Worm (Caenorhabditis elegans) whole organism, L3 larva: ENCODE data around the gene T15B7.8.

ENCODE experiments used
- ZK546.5 ChIP-seq: sonication (generic microtip); optimal IDR thresholded peaks from 2 replicates; lab custom pipeline; 2017; ENCODE audit warnings: missing biosample characterization, missing genetic modification characterization
- aly-2 ChIP-seq: fragments of 150-350 bp; optimal IDR thresholded peaks from 2 replicates; lab custom pipeline; 2014; ENCODE audit warnings: missing biosample characterization, missing genetic modification characterization
- ceh-16 ChIP-seq: sonication (generic microtip); optimal IDR thresholded peaks from 2 replicates; lab custom pipeline; 2017; ENCODE audit warnings: missing biosample characterization, missing genetic modification characterization
- ceh-28 ChIP-seq: fragments of 150-350 bp; optimal IDR thresholded peaks from 2 replicates; lab custom pipeline; 2014; ENCODE audit warnings: missing biosample characterization, missing genetic modification reagents, missing genetic modification characterization
- ceh-82 ChIP-seq: fragments of 150-350 bp; optimal IDR thresholded peaks from 2 replicates; lab custom pipeline; 2014; ENCODE audit warnings: missing biosample characterization, missing genetic modification characterization
- ceh-9 ChIP-seq: sonication (generic microtip); optimal IDR thresholded peaks from 2 replicates; lab custom pipeline; 2018; ENCODE audit warnings: missing biosample characterization, missing genetic modification characterization
- egl-27 ChIP-seq: sonication (generic microtip); optimal IDR thresholded peaks from 4 replicates; lab custom pipeline; 2017; ENCODE audit warnings: missing biosample characterization, missing genetic modification reagents, missing genetic modification characterization
- egl-5 ChIP-seq: fragments of 150-350 bp; optimal IDR thresholded peaks from 2 replicates; lab custom pipeline; 2017; ENCODE audit warnings: missing biosample characterization, missing genetic modification reagents, missing genetic modification characterization, inconsistent platforms
- elt-1 ChIP-seq: fragments of 150-350 bp; optimal IDR thresholded peaks from 2 replicates; lab custom pipeline; 2014; ENCODE audit warnings: missing biosample characterization, missing genetic modification characterization
- elt-2 ChIP-seq: sonication (generic microtip); optimal IDR thresholded peaks from 2 replicates; lab custom pipeline; 2016; ENCODE audit warnings: missing genetic modification reagents, mild to moderate bottlenecking, missing genetic modification characterization, missing compliant biosample characterization
- elt-3 ChIP-seq, 3 experiments: fragments of 150-350 bp in 1 of 3; sonication (generic microtip) in 2 of 3; optimal IDR thresholded peaks; 2 replicates in 2 of 3; 4 replicates in 1 of 3; lab custom pipeline; 2014 to 2017; ENCODE audit warnings: missing biosample characterization in 3 of 3, missing genetic modification characterization in 3 of 3
- fkh-10 ChIP-seq: sonication (generic microtip); optimal IDR thresholded peaks from 2 replicates; lab custom pipeline; 2017; ENCODE audit warnings: missing biosample characterization, missing genetic modification reagents, missing genetic modification characterization
- fkh-2 ChIP-seq: fragments of 150-350 bp; optimal IDR thresholded peaks from 2 replicates; lab custom pipeline; 2014; ENCODE audit warnings: missing biosample characterization, missing genetic modification reagents, missing genetic modification characterization
- fos-1 ChIP-seq: fragments of 150-350 bp; optimal IDR thresholded peaks from 2 replicates; lab custom pipeline; 2014; ENCODE audit warnings: missing biosample characterization, missing genetic modification characterization
- hmg-11 ChIP-seq: sonication (generic microtip); optimal IDR thresholded peaks from 2 replicates; lab custom pipeline; 2016; ENCODE audit warnings: missing genetic modification characterization, missing compliant biosample characterization
- jun-1 ChIP-seq: fragments of 150-350 bp; optimal IDR thresholded peaks from 2 replicates; lab custom pipeline; 2014; ENCODE audit warnings: missing biosample characterization, missing genetic modification reagents, missing genetic modification characterization
- lin-15B ChIP-seq: fragments of 150-350 bp; optimal IDR thresholded peaks from 2 replicates; lab custom pipeline; 2014; ENCODE audit warnings: missing biosample characterization, missing genetic modification characterization
- lin-39 ChIP-seq: fragments of 150-350 bp; optimal IDR thresholded peaks from 2 replicates; lab custom pipeline; 2018; ENCODE audit warnings: missing biosample characterization, missing genetic modification reagents, missing genetic modification characterization
- lsy-12 ChIP-seq: sonication (generic microtip); optimal IDR thresholded peaks from 2 replicates; lab custom pipeline; 2016; ENCODE audit warnings: mild to moderate bottlenecking, missing genetic modification characterization, missing compliant biosample characterization
- mdl-1 ChIP-seq: fragments of 150-350 bp; optimal IDR thresholded peaks from 2 replicates; lab custom pipeline; 2014; ENCODE audit warnings: missing biosample characterization, missing genetic modification characterization
- nfya-1 ChIP-seq: sonication (generic microtip); optimal IDR thresholded peaks from 2 replicates; lab custom pipeline; 2017; ENCODE audit warnings: missing genetic modification characterization, mild to moderate bottlenecking, missing compliant biosample characterization, antibody characterized with exemption, moderate library complexity; ENCODE audit not compliant: insufficient read depth
- nhr-11 ChIP-seq: fragments of 150-350 bp; optimal IDR thresholded peaks from 2 replicates; lab custom pipeline; 2014; ENCODE audit warnings: missing biosample characterization, missing genetic modification characterization
- nhr-12 ChIP-seq: fragments of 150-350 bp; optimal IDR thresholded peaks from 2 replicates; lab custom pipeline; 2014; ENCODE audit warnings: missing biosample characterization, missing genetic modification characterization
- nhr-23 ChIP-seq: fragments of 150-350 bp; optimal IDR thresholded peaks from 2 replicates; lab custom pipeline; 2014; ENCODE audit warnings: missing biosample characterization, missing genetic modification reagents, missing genetic modification characterization
- nhr-237 ChIP-seq: fragments of 150-350 bp; optimal IDR thresholded peaks from 2 replicates; lab custom pipeline; 2014; ENCODE audit warnings: missing biosample characterization, missing genetic modification characterization
- nhr-25 ChIP-seq: sonication (generic microtip); optimal IDR thresholded peaks from 2 replicates; lab custom pipeline; 2017; ENCODE audit warnings: missing biosample characterization, missing genetic modification characterization
- nhr-28 ChIP-seq: fragments of 150-350 bp; optimal IDR thresholded peaks from 2 replicates; lab custom pipeline; 2014; ENCODE audit warnings: missing biosample characterization, missing genetic modification characterization
- nhr-43 ChIP-seq: sonication (generic microtip); optimal IDR thresholded peaks from 2 replicates; lab custom pipeline; 2016; ENCODE audit warnings: mild to moderate bottlenecking, missing genetic modification characterization, missing compliant biosample characterization; ENCODE audit not compliant: poor library complexity, severe bottlenecking
- nhr-67 ChIP-seq: fragments of 150-350 bp; optimal IDR thresholded peaks from 2 replicates; lab custom pipeline; 2014; ENCODE audit warnings: missing biosample characterization, missing genetic modification characterization
- nhr-77 ChIP-seq: fragments of 150-350 bp; optimal IDR thresholded peaks from 2 replicates; lab custom pipeline; 2014; ENCODE audit warnings: missing biosample characterization, missing genetic modification characterization
- pqm-1 ChIP-seq: fragments of 150-350 bp; optimal IDR thresholded peaks from 2 replicates; lab custom pipeline; 2017; ENCODE audit warnings: missing biosample characterization, missing genetic modification characterization, inconsistent platforms
- sea-2 ChIP-seq: fragments of 150-350 bp; sonication (generic microtip); optimal IDR thresholded peaks from 4 replicates; lab custom pipeline; 2014; ENCODE audit warnings: missing biosample characterization, missing genetic modification reagents, missing genetic modification characterization
- skn-1 ChIP-seq: fragments of 150-350 bp; optimal IDR thresholded peaks from 2 replicates; lab custom pipeline; 2014; ENCODE audit warnings: missing biosample characterization, missing genetic modification characterization
- unc-39 ChIP-seq: sonication (generic microtip); optimal IDR thresholded peaks from 4 replicates; lab custom pipeline; 2017; ENCODE audit warnings: missing biosample characterization, missing genetic modification characterization
- unc-62 ChIP-seq: fragments of 150-350 bp; sonication (generic microtip); optimal IDR thresholded peaks from 4 replicates; lab custom pipeline; 2014; ENCODE audit warnings: missing biosample characterization, missing genetic modification reagents, missing genetic modification characterization
- zag-1 ChIP-seq: fragments of 150-350 bp; optimal IDR thresholded peaks from 2 replicates; lab custom pipeline; 2014; ENCODE audit warnings: missing biosample characterization, missing genetic modification characterization
- ztf-11 ChIP-seq: fragments of 150-350 bp; optimal IDR thresholded peaks from 2 replicates; lab custom pipeline; 2014; ENCODE audit warnings: missing biosample characterization, missing genetic modification characterization
- ztf-4 ChIP-seq: fragments of 150-350 bp; optimal IDR thresholded peaks from 2 replicates; lab custom pipeline; 2014; ENCODE audit warnings: missing biosample characterization, missing genetic modification characterization

Gene T15B7.8

DNA sequence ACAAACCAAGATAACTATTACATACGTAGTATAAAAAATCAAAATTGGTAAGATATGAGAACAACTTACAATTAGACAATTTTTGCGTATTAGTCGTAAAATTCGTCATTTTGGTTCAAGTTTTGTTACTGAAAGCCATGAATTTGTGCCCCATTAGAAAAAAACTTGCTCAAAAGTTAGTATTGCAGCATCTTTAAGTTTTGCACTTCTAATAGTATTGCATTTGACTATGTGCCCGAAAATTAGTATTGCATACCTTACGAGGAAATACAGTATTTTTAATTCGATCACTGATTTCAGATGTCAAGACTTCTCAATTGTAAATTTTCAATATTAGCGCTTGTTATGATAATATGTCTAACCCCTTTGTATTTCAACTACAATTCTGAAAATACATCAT is at the start of gene T15B7.8:
Gene T15B7.8 (plus strand): TSS at position 301 of the 400 bp plus-strand sequence.
- no peak for TF ChIP-seq sea-2
- TF ChIP-seq nhr-28 (tag; lab: Kevin White, UChicago) = no peak
- no peak for TF ChIP-seq lsy-12
- no peak for TF ChIP-seq unc-62 (GFP tag; lab: Kevin White, UChicago)
- no peak for TF ChIP-seq elt-3 (tag; optimal IDR thresholded peaks at IDR 0.05; lab: Kevin White, UChicago)
- TF ChIP-seq zag-1 = no peak
- no peak for TF ChIP-seq fkh-2 (tag; lab: Kevin White, UChicago)
- no peak for TF ChIP-seq jun-1 (tag; lab: Kevin White, UChicago)
- no peak for TF ChIP-seq aly-2 (tag; lab: Kevin White, UChicago)
- no peak for TF ChIP-seq skn-1
- TF ChIP-seq fos-1 = no peak
- no peak for TF ChIP-seq ztf-4 (tag; lab: Kevin White, UChicago)
- TF ChIP-seq ceh-28 = no peak
- no peak for TF ChIP-seq mdl-1 (tag; lab: Kevin White, UChicago)
- TF ChIP-seq nhr-237 = no peak
- TF ChIP-seq nfya-1 = no peak
- no peak for TF ChIP-seq lin-39

DNA sequence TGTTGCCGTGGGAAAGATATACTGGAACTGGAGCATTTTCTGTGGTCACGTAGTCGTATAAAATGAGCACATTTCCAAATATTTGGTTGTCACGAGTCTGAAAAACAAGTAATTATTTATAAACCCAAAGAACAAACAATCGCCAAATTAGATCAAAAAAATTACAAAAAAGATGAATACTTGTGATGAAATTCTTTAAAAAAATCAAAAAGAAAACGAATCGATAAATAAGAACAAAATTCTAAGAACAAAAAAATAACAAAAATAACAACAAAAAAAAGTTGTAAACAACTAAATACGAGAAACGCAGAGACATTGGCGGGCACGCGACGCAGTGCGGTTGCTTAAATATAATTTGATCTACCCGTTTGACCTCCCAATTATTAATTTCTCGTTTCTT is 47.9 kb upstream of the T15B7.8 start, which contains the start of gene ZC404.16:
Gene ZC404.16 (minus strand): TSS at position 101 of the 400 bp plus-strand sequence.
- TF ChIP-seq elt-2 (no peak), egl-5 (tag; lab: Kevin White, UChicago) (no peak), unc-62 (GFP tag; lab: Kevin White, UChicago) (no peak), fos-1 (no peak), nhr-77 (no peak), ceh-82 (tag; lab: Kevin White, UChicago) (no peak), jun-1 (tag; lab: Kevin White, UChicago) (no peak), fkh-10 (GFP tag; lab: Kevin White, UChicago) (no peak), nhr-11 (tag; lab: Kevin White, UChicago) (no peak), egl-27 (tag; lab: Kevin White, UChicago) (no peak), ztf-11 (tag; lab: Kevin White, UChicago) (no peak), nhr-43 (tag; lab: Kevin White, UChicago) (no peak), nhr-12 (tag; lab: Kevin White, UChicago) (no peak), unc-39 (tag; lab: Kevin White, UChicago) (no peak)
- TF ChIP-seq, all 47 proteins: peak for 0

DNA sequence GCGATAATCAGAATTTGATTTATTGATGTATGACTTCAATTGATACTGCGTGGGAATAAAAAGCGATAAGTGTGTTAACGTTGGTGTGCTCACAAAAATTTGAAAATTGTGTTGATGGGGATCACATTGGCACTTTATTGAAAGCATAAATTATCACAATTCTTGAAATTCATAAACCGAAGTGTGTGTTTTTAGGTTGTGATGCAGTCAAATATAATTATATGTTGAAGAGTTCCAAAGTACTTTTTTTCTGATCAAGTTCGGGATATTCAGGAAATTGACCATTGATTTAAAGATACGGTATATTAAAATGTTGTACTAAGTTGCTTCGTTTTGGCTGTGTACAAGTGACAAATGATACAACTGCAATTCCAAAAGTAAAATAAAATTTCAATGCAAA is 45.9 kb upstream of the T15B7.8 start, which contains the start of gene srh-28:
Gene srh-28 (minus strand): TSS at position 101 of the 400 bp plus-strand sequence.
- no peak for TF ChIP-seq sea-2
- no peak for TF ChIP-seq ZK546.5 (tag; lab: Kevin White, UChicago)
- no peak for TF ChIP-seq lin-15B (tag; lab: Kevin White, UChicago)
- TF ChIP-seq nhr-25 (tag; lab: Kevin White, UChicago) = no peak
- no peak for TF ChIP-seq nhr-23 (tag; lab: Kevin White, UChicago)
- no peak for TF ChIP-seq skn-1

DNA sequence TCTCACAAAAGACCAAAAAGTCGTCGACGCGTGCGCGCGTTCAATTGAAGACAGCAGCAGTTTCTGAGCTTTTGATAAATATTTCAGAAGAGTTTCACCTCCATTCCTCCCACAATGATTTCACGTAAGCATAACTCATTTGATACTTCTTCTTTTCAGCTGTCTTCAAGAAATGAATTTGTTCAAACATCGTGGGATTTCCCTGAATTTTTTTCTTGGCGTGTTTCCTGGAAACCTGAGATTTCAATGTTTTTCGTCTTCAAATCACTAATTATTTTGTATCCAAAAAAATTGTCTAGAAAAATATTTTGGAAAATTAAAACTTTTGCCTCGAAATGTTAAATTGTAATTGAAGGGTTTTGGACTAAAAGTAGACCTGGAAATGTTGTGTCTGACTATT is 43.2 kb upstream of the T15B7.8 start:
- no peak for TF ChIP-seq lin-39
- TF ChIP-seq pqm-1 (tag; lab: Kevin White, UChicago) = no peak
- TF ChIP-seq elt-1 = no peak
- no peak for TF ChIP-seq hmg-11 (tag; lab: Kevin White, UChicago)
- no peak for TF ChIP-seq nhr-23 (tag; lab: Kevin White, UChicago)
- no peak for TF ChIP-seq ceh-82 (tag; lab: Kevin White, UChicago)
- TF ChIP-seq nhr-28 (tag; lab: Kevin White, UChicago) = no peak
- TF ChIP-seq fos-1 = no peak
- TF ChIP-seq zag-1 = no peak
- no peak for TF ChIP-seq nhr-12 (tag; lab: Kevin White, UChicago)
- no peak for TF ChIP-seq ceh-9 (tag; lab: Kevin White, UChicago)
- TF ChIP-seq lin-15B (tag; lab: Kevin White, UChicago) = no peak
- no peak for TF ChIP-seq ceh-16 (tag; lab: Kevin White, UChicago)
- TF ChIP-seq nhr-67 (tag; lab: Kevin White, UChicago) = no peak
